Fruit fly (Drosophila melanogaster): ENCODE measurements around the gene ATPsynD.

DNA sequence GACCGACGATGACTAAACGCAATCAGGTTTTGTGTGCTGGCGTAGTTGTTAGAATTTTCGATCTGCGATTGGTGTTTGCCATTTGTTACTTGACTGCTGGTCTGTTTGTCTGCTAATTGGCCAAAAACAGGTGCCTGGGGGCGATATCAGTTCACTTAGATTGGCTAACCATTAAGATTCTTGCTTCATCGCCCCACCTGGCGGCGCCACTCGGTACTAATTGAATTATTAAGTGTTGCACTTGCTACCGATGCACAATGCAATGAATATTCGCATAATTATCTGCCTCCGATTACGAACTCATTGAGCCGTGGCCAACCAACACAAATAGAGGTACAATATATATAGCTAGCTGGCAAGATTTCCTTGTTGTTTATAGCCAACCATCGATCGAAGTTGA is 8.4 kb downstream of the ATPsynD start:
- no peak for TF ChIP-seq CG14711 (tag; optimal IDR thresholded peaks at IDR 0.05)
- no peak for TF ChIP-seq cic (GFP tag; optimal IDR thresholded peaks at IDR 0.05)
- TF ChIP-seq Hr96 (GFP tag; optimal IDR thresholded peaks at IDR 0.05), result no peak
- no peak for TF ChIP-seq CG7101 (tag; optimal IDR thresholded peaks at IDR 0.05)
- no peak for TF ChIP-seq Clk (GFP tag; optimal IDR thresholded peaks at IDR 0.05)
- no peak for TF ChIP-seq pad (GFP tag; optimal IDR thresholded peaks at IDR 0.05)
- no peak for TF ChIP-seq Mnt (GFP tag; optimal IDR thresholded peaks at IDR 0.05)
- no peak for TF ChIP-seq cnc (optimal IDR thresholded peaks at IDR 0.05)
- TF ChIP-seq bab1 (GFP tag; optimal IDR thresholded peaks at IDR 0.05), result no peak
- TF ChIP-seq CG33017 (tag; optimal IDR thresholded peaks at IDR 0.05), result no peak
- no peak for TF ChIP-seq kay (GFP tag; ENCODE audit: borderline replicate concordance)
- TF ChIP-seq CG12768 (GFP tag; optimal IDR thresholded peaks at IDR 0.05), result no peak
- TF ChIP-seq ovo (GFP tag; optimal IDR thresholded peaks at IDR 0.05), result no peak
